Worm (Caenorhabditis elegans) whole organism, L1 larva: ENCODE measurements around the gene F26F4.9.

ENCODE experiments used
- F16B12.6 ChIP-seq: fragments of 150-350 bp; optimal IDR thresholded peaks from 2 replicates; lab custom pipeline; 2014; ENCODE audit warnings: missing biosample characterization, missing genetic modification characterization
- Y116A8C.19 ChIP-seq: sonication (generic microtip); optimal IDR thresholded peaks from 2 replicates; lab custom pipeline; 2016; ENCODE audit warnings: missing compliant biosample characterization, missing genetic modification characterization, borderline replicate concordance
- aha-1 ChIP-seq: fragments of 150-350 bp; optimal IDR thresholded peaks from 2 replicates; lab custom pipeline; 2014; ENCODE audit warnings: missing biosample characterization, missing genetic modification characterization
- alr-1 ChIP-seq: fragments of 200-800 bp; sonication (Bioruptor generic); optimal IDR thresholded peaks from 2 replicates; lab custom pipeline; 2018; ENCODE audit warnings: borderline replicate concordance, mild to moderate bottlenecking, missing genetic modification characterization, missing compliant biosample characterization
- aly-2 ChIP-seq: fragments of 150-350 bp; optimal IDR thresholded peaks from 2 replicates; lab custom pipeline; 2014; ENCODE audit warnings: missing biosample characterization, missing genetic modification characterization
- ceh-82 ChIP-seq, 3 experiments: fragments of 150-350 bp in 1 of 3; sonication (generic microtip) in 2 of 3; optimal IDR thresholded peaks; 2 replicates each; lab custom pipeline; 2014 to 2017; ENCODE audit warnings: missing biosample characterization in 3 of 3, missing genetic modification characterization in 3 of 3
- efl-1 ChIP-seq, 4 experiments: fragments of 150-350 bp; optimal IDR thresholded peaks in 3 of 4; peaks in 1 of 4; 1 replicate in 1 of 4; 2 replicates in 3 of 4; lab custom pipeline; 2014; ENCODE audit warnings: missing biosample characterization in 2 of 4, missing genetic modification characterization in 2 of 4, missing genetic modification reagents in 2 of 4
- efl-3 ChIP-seq: fragments of 200-800 bp; sonication (Bioruptor generic); optimal IDR thresholded peaks from 2 replicates; lab custom pipeline; 2018; ENCODE audit warnings: mild to moderate bottlenecking, missing genetic modification characterization, missing compliant biosample characterization
- egl-13 ChIP-seq: sonication (generic microtip); optimal IDR thresholded peaks from 2 replicates; lab custom pipeline; 2016; ENCODE audit warnings: missing genotype, missing genetic modification reagents, missing genetic modification characterization, missing compliant biosample characterization
- ets-5 ChIP-seq: fragments of 200-800 bp; sonication (Bioruptor generic); IDR thresholded peaks from 2 replicates; pipeline ENCODE4 v1.3.6; 2022; ENCODE audit warnings: missing genetic modification characterization, missing compliant biosample characterization
- hlh-17 ChIP-seq: fragments of 200-800 bp; sonication (Bioruptor generic); optimal IDR thresholded peaks from 2 replicates; lab custom pipeline; 2018; ENCODE audit warnings: missing genetic modification characterization, mild to moderate bottlenecking, missing compliant biosample characterization, moderate library complexity, borderline replicate concordance
- hpl-2 ChIP-seq: fragments of 150-350 bp; optimal IDR thresholded peaks from 2 replicates; lab custom pipeline; 2014; ENCODE audit warnings: missing biosample characterization, missing genetic modification reagents, missing genetic modification characterization
- irx-1 ChIP-seq: sonication (generic microtip); optimal IDR thresholded peaks from 2 replicates; lab custom pipeline; 2016; ENCODE audit warnings: missing genetic modification characterization, missing compliant biosample characterization
- jun-1 ChIP-seq: fragments of 150-350 bp; optimal IDR thresholded peaks from 2 replicates; lab custom pipeline; 2014; ENCODE audit warnings: missing biosample characterization, missing genetic modification reagents, missing genetic modification characterization
- lin-13 ChIP-seq: fragments of 150-350 bp; optimal IDR thresholded peaks from 2 replicates; lab custom pipeline; 2014; ENCODE audit warnings: missing biosample characterization, missing genetic modification reagents, missing genetic modification characterization
- lin-15B ChIP-seq: fragments of 150-350 bp; sonication (generic microtip); optimal IDR thresholded peaks from 3 replicates; lab custom pipeline; 2014; ENCODE audit warnings: missing biosample characterization, missing genetic modification characterization
- lin-35 ChIP-seq, 2 experiments: fragments of 150-350 bp; optimal IDR thresholded peaks; 2 replicates each; lab custom pipeline; 2014; ENCODE audit warnings: missing biosample characterization in 2 of 2, missing genetic modification characterization in 2 of 2, missing genetic modification reagents in 2 of 2
- lin-39 ChIP-seq: fragments of 150-350 bp; optimal IDR thresholded peaks from 2 replicates; lab custom pipeline; 2014; ENCODE audit warnings: missing biosample characterization, missing genetic modification reagents, missing genetic modification characterization
- lir-3 ChIP-seq: sonication (generic microtip); optimal IDR thresholded peaks from 2 replicates; lab custom pipeline; 2016; ENCODE audit warnings: mild to moderate bottlenecking, missing genetic modification characterization, moderate library complexity, missing compliant biosample characterization; ENCODE audit not compliant: poor library complexity
- mab-9 ChIP-seq: fragments of 200-800 bp; sonication (Bioruptor generic); IDR thresholded peaks from 2 replicates; pipeline ENCODE4 v1.3.6; 2022; ENCODE audit warnings: missing genetic modification reagents, missing genetic modification characterization, missing compliant biosample characterization
- nhr-11 ChIP-seq: fragments of 150-350 bp; optimal IDR thresholded peaks from 2 replicates; lab custom pipeline; 2014; ENCODE audit warnings: missing biosample characterization, missing genetic modification characterization
- nhr-19 ChIP-seq: fragments of 200-800 bp; sonication (Bioruptor generic); conservative IDR thresholded peaks from 2 replicates; pipeline ENCODE4 v1.3.6; 2022; ENCODE audit warnings: missing genetic modification characterization, missing compliant biosample characterization
- nhr-237 ChIP-seq: fragments of 150-350 bp; optimal IDR thresholded peaks from 2 replicates; lab custom pipeline; 2014; ENCODE audit warnings: missing biosample characterization, missing genetic modification characterization
- nhr-28 ChIP-seq: fragments of 150-350 bp; optimal IDR thresholded peaks from 2 replicates; lab custom pipeline; 2014; ENCODE audit warnings: missing biosample characterization, missing genetic modification characterization
- nhr-71 ChIP-seq: sonication (generic microtip); optimal IDR thresholded peaks from 2 replicates; lab custom pipeline; 2016; ENCODE audit warnings: mild to moderate bottlenecking, missing genetic modification characterization, moderate library complexity, missing compliant biosample characterization
- nhr-77 ChIP-seq: fragments of 150-350 bp; optimal IDR thresholded peaks from 2 replicates; lab custom pipeline; 2014; ENCODE audit warnings: missing biosample characterization, missing genetic modification characterization
- nhr-84 ChIP-seq: sonication (generic microtip); optimal IDR thresholded peaks from 2 replicates; lab custom pipeline; 2017; ENCODE audit warnings: missing biosample characterization, missing genetic modification characterization
- nhr-85 ChIP-seq: sonication (generic microtip); peaks from one replicate; lab custom pipeline; 2016; ENCODE audit warnings: missing genetic modification characterization, inconsistent platforms, missing compliant biosample characterization
- pag-3 ChIP-seq: sonication (generic microtip); optimal IDR thresholded peaks from 2 replicates; lab custom pipeline; 2017; ENCODE audit warnings: missing genetic modification characterization, mild to moderate bottlenecking, missing compliant biosample characterization, antibody characterized with exemption, borderline replicate concordance; ENCODE audit not compliant: insufficient read depth
- rnt-1 ChIP-seq: sonication (generic microtip); optimal IDR thresholded peaks from 2 replicates; lab custom pipeline; 2016; ENCODE audit warnings: mild to moderate bottlenecking, missing genetic modification characterization, moderate library complexity, missing compliant biosample characterization
- skn-1 ChIP-seq: fragments of 150-350 bp; optimal IDR thresholded peaks from 2 replicates; lab custom pipeline; 2014; ENCODE audit warnings: missing biosample characterization, missing genetic modification characterization
- snpc-4 ChIP-seq: fragments of 150-350 bp; optimal IDR thresholded peaks from 2 replicates; lab custom pipeline; 2014; ENCODE audit warnings: missing biosample characterization, missing genetic modification characterization
- snu-23 ChIP-seq: sonication (generic microtip); optimal IDR thresholded peaks from 2 replicates; lab custom pipeline; 2016; ENCODE audit warnings: missing genetic modification characterization, missing compliant biosample characterization
- sup-37 ChIP-seq: fragments of 200-800 bp; sonication (Bioruptor generic); optimal IDR thresholded peaks from 2 replicates; lab custom pipeline; 2018; ENCODE audit warnings: mild to moderate bottlenecking, missing genetic modification characterization, missing compliant biosample characterization
- swsn-7 ChIP-seq: sonication (generic microtip); optimal IDR thresholded peaks from 2 replicates; lab custom pipeline; 2016; ENCODE audit warnings: missing genetic modification characterization, missing compliant biosample characterization
- vab-15 ChIP-seq: sonication (generic microtip); optimal IDR thresholded peaks from 2 replicates; lab custom pipeline; 2017; ENCODE audit warnings: missing genotype, mild to moderate bottlenecking, missing genetic modification characterization, missing compliant biosample characterization
- xbp-1 ChIP-seq: sonication (generic microtip); optimal IDR thresholded peaks from 2 replicates; lab custom pipeline; 2016; ENCODE audit warnings: missing genetic modification characterization, missing compliant biosample characterization
- zag-1 ChIP-seq: fragments of 150-350 bp; optimal IDR thresholded peaks from 2 replicates; lab custom pipeline; 2014; ENCODE audit warnings: missing biosample characterization, missing genetic modification characterization
- ztf-4 ChIP-seq: fragments of 150-350 bp; optimal IDR thresholded peaks from 2 replicates; lab custom pipeline; 2014; ENCODE audit warnings: missing biosample characterization, missing genetic modification characterization

The F26F4.9 gene

DNA sequence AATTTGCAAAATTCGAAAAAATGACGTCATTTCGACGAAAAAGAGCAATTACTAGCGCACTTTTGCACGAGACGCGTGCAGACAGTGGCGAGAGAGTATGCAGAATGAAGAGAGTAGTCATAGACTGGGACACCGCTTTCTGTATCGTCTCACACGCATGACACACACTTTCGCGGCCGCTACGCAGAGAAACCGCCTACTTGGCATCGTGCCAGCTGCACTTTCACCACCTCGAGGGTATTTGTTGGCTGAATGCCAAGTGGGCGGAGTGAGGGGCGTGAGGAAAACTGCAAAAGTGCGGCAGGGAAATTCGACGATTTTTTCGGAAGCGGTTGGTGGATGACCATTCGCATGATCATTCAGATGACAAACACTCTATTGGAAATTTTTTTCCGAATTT lies 12.6 kb downstream of the F26F4.9 start (continued):
- TF ChIP-seq ets-5 (GFP tag; lab: Robert Waterston, UW) (no peak), zag-1 (peak; percentile 30), snpc-4 (peak; percentile 84), lin-15B (peak; percentile 94), aha-1 (tag; lab: Kevin White, UChicago) (peak; percentile 95), nhr-28 (tag; lab: Kevin White, UChicago) (no peak), nhr-71 (tag; lab: Kevin White, UChicago) (peak; percentile 100), skn-1 (tag; lab: Kevin White, UChicago) (peak; percentile 95), Y116A8C.19 (tag; lab: Kevin White, UChicago) (peak; percentile 10), irx-1 (tag; lab: Kevin White, UChicago) (peak; percentile 98), swsn-7 (tag; lab: Kevin White, UChicago) (peak; percentile 100), efl-3 (GFP tag; lab: Kevin White, UChicago) (peak; percentile 95), nhr-19 (peak; percentile 100), nhr-85 (tag; lab: Kevin White, UChicago) (peak; percentile 100), pag-3 (tag; lab: Kevin White, UChicago) (peak; percentile 80), egl-13 (tag; lab: Kevin White, UChicago) (peak; percentile 100), nhr-237 (tag; lab: Kevin White, UChicago) (peak; percentile 95), lir-3 (tag; lab: Kevin White, UChicago) (peak; percentile 98), hpl-2 (GFP tag; lab: Kevin White, UChicago) (peak; percentile 95), xbp-1 (tag; lab: Kevin White, UChicago) (peak; percentile 99), vab-15 (peak; percentile 98), lin-13 (GFP tag; lab: Kevin White, UChicago) (peak; percentile 100), lin-35 (GFP tag; optimal IDR thresholded peaks at IDR 0.05; lab: Kevin White, UChicago) (peak; percentile 94 to 95), nhr-84 (tag; lab: Kevin White, UChicago) (no peak), nhr-11 (tag; lab: Kevin White, UChicago) (peak; percentile 94), hlh-17 (no peak), rnt-1 (peak; percentile 98), aly-2 (peak; percentile 90), F16B12.6 (peak; percentile 68), lin-39 (peak; percentile 93), ztf-4 (tag; lab: Kevin White, UChicago) (peak; percentile 99), jun-1 (tag; lab: Kevin White, UChicago) (peak; percentile 99), sup-37 (GFP tag; lab: Kevin White, UChicago) (peak; percentile 100), alr-1 (tag; lab: Kevin White, UChicago) (no peak), ceh-82 (tag; optimal IDR thresholded peaks at IDR 0.05; lab: Kevin White, UChicago) (peak; percentile 95 to 98 (median 97))

DNA sequence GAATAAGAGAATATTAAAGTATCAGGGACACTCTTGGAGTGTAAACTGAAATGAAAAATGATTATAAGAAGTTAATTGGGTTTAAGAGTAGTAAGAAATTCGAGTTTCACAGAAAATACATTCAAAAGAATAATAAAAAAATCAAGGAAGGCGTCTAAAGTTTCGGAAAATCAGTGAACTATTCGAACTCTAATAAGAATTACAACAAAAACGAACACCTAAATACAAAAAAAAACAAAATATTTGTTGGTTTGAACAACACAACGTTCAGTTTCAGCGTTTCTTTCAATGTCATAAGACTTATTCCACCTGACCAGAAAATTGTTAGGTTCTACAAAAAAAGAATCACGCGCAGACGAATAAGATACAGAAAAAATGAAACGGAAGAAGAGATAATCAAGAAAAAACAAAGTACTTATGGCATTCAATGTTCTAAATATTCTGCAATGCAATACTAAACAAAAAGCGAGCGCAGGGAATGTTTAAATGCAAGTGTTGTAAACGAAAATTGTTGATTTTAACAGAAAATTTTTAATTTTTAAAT lies 13.2 kb downstream of the F26F4.9 start, which contains the start of gene nhl-2:
nhl-2 (minus strand) TSS at position 51 of the 544 bp plus-strand sequence.
- no peak for TF ChIP-seq nhr-77 (tag; lab: Kevin White, UChicago)
- TF ChIP-seq nhr-85 (tag; lab: Kevin White, UChicago): peak; percentile 41
- TF ChIP-seq lin-35 (GFP tag; optimal IDR thresholded peaks at IDR 0.05; lab: Kevin White, UChicago): peak in 1 of 2 experiments; percentile 5
- TF ChIP-seq snu-23 (GFP tag; lab: Kevin White, UChicago): no peak
- TF ChIP-seq efl-1 (optimal IDR thresholded peaks at IDR 0.05; lab: Kevin White, UChicago): no peak
- peak in 1 of 2 experiments; percentile 84 for TF ChIP-seq efl-1 (GFP tag; optimal IDR thresholded peaks at IDR 0.05 in 1 of 2; lab: Kevin White, UChicago)
- TF ChIP-seq, all 84 proteins: peak for 3

DNA sequence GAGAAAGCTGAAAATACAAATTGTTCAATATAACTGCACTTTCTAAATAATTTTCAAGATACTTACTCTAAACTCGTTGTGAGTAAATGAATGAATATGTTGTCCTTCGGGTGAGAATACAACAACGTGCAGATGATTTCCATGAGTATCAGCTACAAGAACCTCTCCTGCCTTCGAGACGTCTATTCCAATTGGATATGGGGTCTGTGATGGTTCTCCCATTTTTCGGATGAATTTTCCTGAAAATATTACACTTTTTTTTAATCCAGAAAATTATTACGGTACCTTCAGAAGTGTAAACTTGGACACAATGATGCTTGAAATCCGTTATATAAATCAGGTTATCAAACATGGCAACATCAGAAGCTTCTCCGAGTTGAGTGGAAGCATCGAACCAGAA lies 17.0 kb downstream of the F26F4.9 start:
- TF ChIP-seq efl-1 (optimal IDR thresholded peaks at IDR 0.05; lab: Kevin White, UChicago) (no peak), efl-1 (GFP tag; optimal IDR thresholded peaks at IDR 0.05 in 1 of 2; lab: Kevin White, UChicago) (peak in 1 of 2 experiments; percentile 83), aly-2 (peak; percentile 33), mab-9 (GFP tag; lab: Robert Waterston, UW) (no peak)
